Fruit fly (Drosophila melanogaster) whole organism, wandering third instar larva: ENCODE measurements around the gene CG4615.

ENCODE experiments used
- Abd-B ChIP-seq: fragments of >200 bp; optimal IDR thresholded peaks from 2 replicates; lab custom pipeline; 2017; ENCODE audit warnings: missing biosample characterization, missing genetic modification characterization
- CG32264 ChIP-seq: fragments of 200-800 bp; sonication (Bioruptor generic); optimal IDR thresholded peaks from 2 replicates; lab custom pipeline; 2016; ENCODE audit warnings: missing biosample characterization, missing genetic modification characterization
- CG9705 ChIP-seq: fragments of 200-800 bp; sonication (Bioruptor generic); optimal IDR thresholded peaks from 2 replicates; lab custom pipeline; 2018; ENCODE audit warnings: missing biosample characterization, mild to moderate bottlenecking, missing genetic modification characterization
- CrebA ChIP-seq: fragments of 200-800 bp; sonication (Bioruptor generic); optimal IDR thresholded peaks from 2 replicates; lab custom pipeline; 2016; ENCODE audit warnings: missing biosample characterization, mild to moderate bottlenecking, missing genetic modification characterization, borderline replicate concordance
- Dfd ChIP-seq: fragments of >200 bp; optimal IDR thresholded peaks from 2 replicates; lab custom pipeline; 2017; ENCODE audit warnings: missing biosample characterization, missing genetic modification characterization
- Dif ChIP-seq: fragments of 200-275, 200-300 bp; sonication (Bioruptor generic); optimal IDR thresholded peaks from 2 replicates; lab custom pipeline; 2018; ENCODE audit warnings: missing biosample characterization, missing genetic modification characterization; ENCODE audit not compliant: partially characterized antibody
- GATAd ChIP-seq: sonication (Bioruptor generic); optimal IDR thresholded peaks from 2 replicates; lab custom pipeline; 2016; ENCODE audit warnings: missing biosample characterization, missing genetic modification characterization
- HLH106 ChIP-seq: fragments of 200-800 bp; optimal IDR thresholded peaks from 3 replicates; lab custom pipeline; 2019; ENCODE audit warnings: missing biosample characterization, mild to moderate bottlenecking, missing genetic modification characterization, moderate library complexity
- Hnf4 ChIP-seq: fragments of 200-800 bp; sonication (Bioruptor generic); optimal IDR thresholded peaks from 2 replicates; lab custom pipeline; 2016; ENCODE audit warnings: missing biosample characterization, mild to moderate bottlenecking, missing genetic modification characterization
- Hr78 ChIP-seq: fragments of >200 bp; optimal IDR thresholded peaks from 2 replicates; lab custom pipeline; 2017; ENCODE audit warnings: missing biosample characterization, missing genetic modification characterization
- Hr83 ChIP-seq: fragments of 200-300 bp; sonication (Bioruptor generic); optimal IDR thresholded peaks from 2 replicates; lab custom pipeline; 2016; ENCODE audit warnings: missing biosample characterization, mild to moderate bottlenecking, missing genetic modification characterization, moderate library complexity; ENCODE audit not compliant: poor library complexity, severe bottlenecking
- Jra ChIP-seq: sonication (Bioruptor generic); optimal IDR thresholded peaks from 2 replicates; lab custom pipeline; 2016; ENCODE audit warnings: missing biosample characterization, missing genetic modification characterization
- Mio ChIP-seq: sonication (Bioruptor generic); optimal IDR thresholded peaks from 2 replicates; lab custom pipeline; 2016; ENCODE audit warnings: missing biosample characterization, missing genetic modification characterization
- Myc ChIP-seq: fragments of >200 bp; optimal IDR thresholded peaks from 2 replicates; lab custom pipeline; 2017
- N ChIP-seq: fragments of >200 bp; optimal IDR thresholded peaks from 2 replicates; lab custom pipeline; 2018; ENCODE audit warnings: missing biosample characterization, missing external identifiers, missing genetic modification characterization
- OdsH ChIP-seq: fragments of 200-800 bp; sonication (Bioruptor generic); optimal IDR thresholded peaks from 2 replicates; lab custom pipeline; 2016; ENCODE audit warnings: missing biosample characterization, mild to moderate bottlenecking, missing genetic modification characterization
- Rel ChIP-seq, 2 experiments: fragments of 200-800 bp; sonication (Bioruptor generic) in 1 of 2; optimal IDR thresholded peaks; 2 replicates in 1 of 2; 3 replicates in 1 of 2; lab custom pipeline; 2016 to 2019; ENCODE audit warnings: mild to moderate bottlenecking in 2 of 2, missing biosample characterization in 2 of 2, missing genetic modification characterization in 2 of 2, moderate library complexity in 1 of 2
- Sp1 ChIP-seq: fragments of 200-800 bp; sonication (Bioruptor generic); optimal IDR thresholded peaks from 3 replicates; lab custom pipeline; 2019; ENCODE audit warnings: missing biosample characterization, mild to moderate bottlenecking, missing genetic modification characterization, moderate library complexity
- Vsx2 ChIP-seq: fragments of 200-300, 225-300 bp; sonication (Bioruptor generic); optimal IDR thresholded peaks from 2 replicates; lab custom pipeline; 2018; ENCODE audit warnings: missing biosample characterization, missing genetic modification characterization; ENCODE audit not compliant: partially characterized antibody
- br ChIP-seq: fragments of 200-800 bp; sonication (Bioruptor generic); optimal IDR thresholded peaks from 2 replicates; lab custom pipeline; 2016; ENCODE audit warnings: missing biosample characterization, missing genetic modification characterization
- brk ChIP-seq: fragments of 200-800 bp; sonication (Bioruptor generic); optimal IDR thresholded peaks from 2 replicates; lab custom pipeline; 2016; ENCODE audit warnings: missing biosample characterization, mild to moderate bottlenecking, missing genetic modification characterization
- dl ChIP-seq, 2 experiments: fragments of 175-275, 200-275 bp in 1 of 2; fragments of 200-275 bp in 1 of 2; sonication (Bioruptor generic); optimal IDR thresholded peaks; lab custom pipeline; 2018; ENCODE audit warnings: mild to moderate bottlenecking in 2 of 2, missing biosample characterization in 2 of 2, missing genetic modification characterization in 2 of 2, moderate library complexity in 2 of 2; ENCODE audit not compliant: partially characterized antibody in 2 of 2, insufficient read depth in 1 of 2
- dmrt93B ChIP-seq: fragments of 200-800 bp; sonication (Bioruptor generic); optimal IDR thresholded peaks from 2 replicates; lab custom pipeline; 2018; ENCODE audit warnings: missing biosample characterization, mild to moderate bottlenecking, missing genetic modification characterization
- dsf ChIP-seq: sonication (Bioruptor generic); optimal IDR thresholded peaks from 2 replicates; lab custom pipeline; 2016; ENCODE audit warnings: missing biosample characterization, missing genetic modification characterization, borderline replicate concordance
- ey ChIP-seq: fragments of 200-800 bp; sonication (Bioruptor generic); optimal IDR thresholded peaks from 2 replicates; lab custom pipeline; 2016; ENCODE audit warnings: missing biosample characterization, missing genetic modification characterization
- foxo ChIP-seq, 2 experiments: fragments of 200-800 bp; sonication (Bioruptor generic); optimal IDR thresholded peaks; 2 replicates in 1 of 2; 3 replicates in 1 of 2; lab custom pipeline; 2016 to 2017; ENCODE audit warnings: missing biosample characterization in 2 of 2, missing genetic modification characterization in 2 of 2
- fru ChIP-seq: fragments of 200-800 bp; sonication (Bioruptor generic); optimal IDR thresholded peaks from 3 replicates; lab custom pipeline; 2016; ENCODE audit warnings: missing biosample characterization, mild to moderate bottlenecking, missing genetic modification characterization
- h ChIP-seq: fragments of 200-800 bp; sonication (Bioruptor generic); optimal IDR thresholded peaks from 3 replicates; lab custom pipeline; 2016; ENCODE audit warnings: missing biosample characterization, mild to moderate bottlenecking, missing genetic modification characterization
- jim ChIP-seq: fragments of 175-275, 200-325 bp; sonication (Bioruptor generic); optimal IDR thresholded peaks from 2 replicates; lab custom pipeline; 2016; ENCODE audit warnings: missing biosample characterization, mild to moderate bottlenecking, missing genetic modification characterization
- lola ChIP-seq: fragments of >200 bp; optimal IDR thresholded peaks from 2 replicates; lab custom pipeline; 2017; ENCODE audit warnings: missing biosample characterization, missing genetic modification characterization
- pan ChIP-seq: fragments of >200 bp; optimal IDR thresholded peaks from 2 replicates; lab custom pipeline; 2017
- psq ChIP-seq: fragments of 200-800 bp; sonication (Bioruptor generic); optimal IDR thresholded peaks from 3 replicates; lab custom pipeline; 2017; ENCODE audit warnings: missing biosample characterization, mild to moderate bottlenecking, missing genetic modification characterization, moderate library complexity
- rgr ChIP-seq: fragments of 200-800 bp; sonication (Bioruptor generic); optimal IDR thresholded peaks from 3 replicates; lab custom pipeline; 2016; ENCODE audit warnings: missing biosample characterization, mild to moderate bottlenecking, missing genetic modification characterization
- sage ChIP-seq: fragments of 200-800 bp; sonication (Bioruptor generic); optimal IDR thresholded peaks from 2 replicates; lab custom pipeline; 2016; ENCODE audit warnings: missing biosample characterization, mild to moderate bottlenecking, missing genetic modification characterization
- sv ChIP-seq: fragments of 200-800 bp; sonication (Bioruptor generic); optimal IDR thresholded peaks from 3 replicates; lab custom pipeline; 2016; ENCODE audit warnings: missing biosample characterization, missing genetic modification characterization
- tai ChIP-seq: sonication (Bioruptor generic); optimal IDR thresholded peaks from 2 replicates; lab custom pipeline; 2016; ENCODE audit warnings: missing biosample characterization, missing genetic modification characterization
- usp ChIP-seq: fragments of >200 bp; optimal IDR thresholded peaks from 2 replicates; lab custom pipeline; 2017; ENCODE audit warnings: missing biosample characterization, missing genetic modification characterization
- woc ChIP-seq: sonication (Bioruptor generic); optimal IDR thresholded peaks from 2 replicates; lab custom pipeline; 2016; ENCODE audit warnings: missing biosample characterization, mild to moderate bottlenecking, missing genetic modification characterization

CG4615 gene

DNA sequence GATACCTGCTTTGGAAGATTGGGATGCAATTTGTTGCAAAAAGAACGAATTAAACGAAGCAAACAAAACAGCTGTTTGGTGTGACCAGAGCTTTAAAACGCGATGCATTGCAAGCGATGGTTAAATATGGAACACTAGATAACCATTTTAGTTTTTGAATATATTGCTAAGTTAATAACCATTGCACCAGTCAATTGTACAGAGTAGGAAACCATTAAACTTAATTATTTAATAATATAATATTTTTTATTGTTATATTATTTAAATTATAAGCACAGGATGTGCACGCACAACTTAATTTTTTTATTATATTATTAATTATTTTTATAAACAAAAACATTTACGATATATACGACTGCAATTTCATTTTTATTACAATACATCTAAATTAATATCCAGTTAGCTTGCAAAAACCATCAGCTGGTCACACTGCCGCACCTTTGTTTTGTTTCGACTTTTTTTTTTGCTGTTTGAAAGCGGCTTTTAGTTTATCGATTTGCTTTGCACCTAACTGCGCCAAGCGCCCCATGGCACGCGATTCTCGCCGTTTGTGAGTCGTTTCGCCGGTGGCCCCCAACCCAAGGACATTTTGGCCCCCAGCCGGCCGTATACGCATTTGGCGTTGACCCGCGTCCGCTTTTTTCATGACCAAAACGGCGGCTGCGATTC lies 2.4 kb upstream of the CG4615 start, which contains the start of the genes CG4617 and CG8300:
TSS of gene CG4617 (minus strand) at position 92 of the 669 bp plus-strand sequence.
TSS of gene CG8300 (plus strand) at position 486 of the 669 bp plus-strand sequence.
- TF ChIP-seq Hnf4 (GFP tag; lab: Kevin White, UChicago) (peak; percentile 34), dsf (GFP tag; lab: Kevin White, UChicago) (no peak), rgr (no peak), dmrt93B (GFP tag; lab: Kevin White, UChicago) (peak; percentile 5), Rel (GFP tag; optimal IDR thresholded peaks at IDR 0.05; lab: Kevin White, UChicago) (no peak), Rel (tag; optimal IDR thresholded peaks at IDR 0.05; lab: Kevin White, UChicago) (no peak), brk (no peak), jim (GFP tag; lab: Kevin White, UChicago) (no peak), br (GFP tag; lab: Kevin White, UChicago) (no peak), sv (GFP tag; lab: Kevin White, UChicago) (no peak), Hr83 (GFP tag; lab: Kevin White, UChicago) (no peak), fru (GFP tag; lab: Kevin White, UChicago) (no peak), Dif (GFP tag; lab: Kevin White, UChicago) (no peak), OdsH (GFP tag; lab: Kevin White, UChicago) (no peak), woc (GFP tag; lab: Kevin White, UChicago) (no peak), Myc (lab: Kevin White, UChicago) (no peak), N (GFP tag; lab: Kevin White, UChicago) (no peak), h (GFP tag; lab: Kevin White, UChicago) (peak; percentile 5), dl (GFP tag; optimal IDR thresholded peaks at IDR 0.05; lab: Kevin White, UChicago; ENCODE audit: insufficient read depth in 1 of 2, partially characterized antibody in 2 of 2) (no peak), Mio (no peak), CrebA (GFP tag; lab: Kevin White, UChicago) (no peak), ey (GFP tag; lab: Kevin White, UChicago) (no peak), tai (GFP tag; lab: Kevin White, UChicago) (no peak), foxo (GFP tag; optimal IDR thresholded peaks at IDR 0.05; lab: Kevin White, UChicago) (peak in 1 of 2 experiments; percentile 51), Hr78 (no peak), sage (no peak), lola (GFP tag; lab: Kevin White, UChicago) (no peak), Abd-B (GFP tag; lab: Kevin White, UChicago) (no peak), CG32264 (no peak), Jra (GFP tag; lab: Kevin White, UChicago) (no peak), pan (lab: Kevin White, UChicago) (no peak), Sp1 (GFP tag; lab: Kevin White, UChicago) (peak; percentile 11), psq (GFP tag; lab: Kevin White, UChicago) (peak; percentile 29), HLH106 (peak; percentile 46), GATAd (GFP tag; lab: Kevin White, UChicago) (no peak), Vsx2 (GFP tag; lab: Kevin White, UChicago) (no peak), CG9705 (GFP tag; lab: Kevin White, UChicago) (no peak), usp (no peak), Dfd (no peak)

- TF ChIP-seq h (GFP tag; lab: Kevin White, UChicago) (peak; percentile 58), CG9705 (GFP tag; lab: Kevin White, UChicago) (peak; percentile 15), Jra (GFP tag; lab: Kevin White, UChicago) (peak; percentile 39), rgr (peak; percentile 71), dsf (GFP tag; lab: Kevin White, UChicago) (no peak), OdsH (GFP tag; lab: Kevin White, UChicago) (peak; percentile 74), sv (GFP tag; lab: Kevin White, UChicago) (peak; percentile 65), psq (GFP tag; lab: Kevin White, UChicago) (peak; percentile 58), usp (no peak), fru (GFP tag; lab: Kevin White, UChicago) (peak; percentile 69), Sp1 (GFP tag; lab: Kevin White, UChicago) (peak; percentile 83), ey (GFP tag; lab: Kevin White, UChicago) (peak; percentile 54), woc (GFP tag; lab: Kevin White, UChicago) (peak; percentile 61), lola (GFP tag; lab: Kevin White, UChicago) (no peak), br (GFP tag; lab: Kevin White, UChicago) (peak; percentile 68), dmrt93B (GFP tag; lab: Kevin White, UChicago) (peak; percentile 47), Hnf4 (GFP tag; lab: Kevin White, UChicago) (peak; percentile 65), HLH106 (peak; percentile 70), foxo (GFP tag; optimal IDR thresholded peaks at IDR 0.05; lab: Kevin White, UChicago) (peak in 1 of 2 experiments; percentile 65), CG32264 (no peak)
Measured at dm6 chrX:7101302-7102012, 643 bp downstream of the CG4615 start.
